Worm (Caenorhabditis elegans): ENCODE measurements around the gene C53A3.3.

- TF ChIP-seq R02D3.7 (tag; optimal IDR thresholded peaks at IDR 0.05) (no peak), lin-15B (tag; optimal IDR thresholded peaks at IDR 0.05) (no peak), nhr-237 (tag; optimal IDR thresholded peaks at IDR 0.05) (no peak), ztf-11 (tag; optimal IDR thresholded peaks at IDR 0.05) (no peak), nhr-25 (tag; optimal IDR thresholded peaks at IDR 0.05) (no peak), tbx-2 (tag; optimal IDR thresholded peaks at IDR 0.05) (no peak), ceh-28 (tag; optimal IDR thresholded peaks at IDR 0.05) (no peak), aly-2 (tag; optimal IDR thresholded peaks at IDR 0.05) (no peak)
Measured at ce11 chrV:5788650-5789049, 32.4 kb downstream of the C53A3.3 start.

All from whole organism, L3 larva.